Worm (Caenorhabditis elegans) whole organism, L3 larva: ENCODE data around the gene ZK867.2.

Experiments
- ama-1 ChIP-seq: fragments of 150-350 bp; optimal IDR thresholded peaks from 2 replicates; lab custom pipeline; 2018
- elt-2 ChIP-seq: sonication (generic microtip); optimal IDR thresholded peaks from 2 replicates; lab custom pipeline; 2016; ENCODE audit warnings: missing genetic modification reagents, mild to moderate bottlenecking, missing genetic modification characterization, missing compliant biosample characterization
- lin-39 ChIP-seq: fragments of 150-350 bp; optimal IDR thresholded peaks from 2 replicates; lab custom pipeline; 2018; ENCODE audit warnings: missing biosample characterization, missing genetic modification reagents, missing genetic modification characterization
- mdl-1 ChIP-seq: fragments of 150-350 bp; optimal IDR thresholded peaks from 2 replicates; lab custom pipeline; 2014; ENCODE audit warnings: missing biosample characterization, missing genetic modification characterization
- nhr-12 ChIP-seq: fragments of 150-350 bp; optimal IDR thresholded peaks from 2 replicates; lab custom pipeline; 2014; ENCODE audit warnings: missing biosample characterization, missing genetic modification characterization
- nhr-237 ChIP-seq: fragments of 150-350 bp; optimal IDR thresholded peaks from 2 replicates; lab custom pipeline; 2014; ENCODE audit warnings: missing biosample characterization, missing genetic modification characterization
- nhr-25 ChIP-seq: sonication (generic microtip); optimal IDR thresholded peaks from 2 replicates; lab custom pipeline; 2017; ENCODE audit warnings: missing biosample characterization, missing genetic modification characterization
- tbx-2 ChIP-seq: sonication (generic microtip); optimal IDR thresholded peaks from 2 replicates; lab custom pipeline; 2016; ENCODE audit warnings: mild to moderate bottlenecking, missing genetic modification characterization, missing compliant biosample characterization
- zag-1 ChIP-seq: fragments of 150-350 bp; optimal IDR thresholded peaks from 2 replicates; lab custom pipeline; 2014; ENCODE audit warnings: missing biosample characterization, missing genetic modification characterization

DNA sequence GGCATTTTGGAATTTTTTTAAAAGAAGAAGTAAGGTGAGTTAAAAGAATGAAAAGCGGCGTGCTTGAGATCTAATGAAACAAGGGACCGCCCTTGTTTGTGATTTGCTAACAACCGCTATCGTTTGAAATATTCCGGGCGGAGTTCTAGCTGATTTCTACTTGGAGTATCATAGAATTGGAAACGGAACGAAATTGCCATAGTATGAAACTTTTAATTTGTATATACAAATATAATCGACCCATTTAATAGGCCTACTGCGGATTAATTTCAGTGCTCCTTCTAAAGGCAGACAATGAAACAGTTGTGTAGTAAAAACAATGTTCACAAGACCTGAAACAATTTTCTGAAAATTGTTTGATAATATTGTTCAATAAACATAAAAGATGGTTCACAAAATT lies 14.6 kb upstream of the ZK867.2 start, which contains the start of gene C55B6.7:
- TF ChIP-seq nhr-237: no peak
- TF ChIP-seq ama-1 (lab: Kevin White, UChicago): no peak
- no peak for TF ChIP-seq tbx-2 (tag; lab: Kevin White, UChicago)
- no peak for TF ChIP-seq nhr-12 (tag; lab: Kevin White, UChicago)
- TF ChIP-seq zag-1: no peak
- no peak for TF ChIP-seq nhr-25 (tag; lab: Kevin White, UChicago)
- TF ChIP-seq elt-2 (tag; lab: Kevin White, UChicago): no peak
- TF ChIP-seq mdl-1 (tag; lab: Kevin White, UChicago): no peak
- no peak for TF ChIP-seq lin-39 (tag; lab: Kevin White, UChicago)
